Worm (Caenorhabditis elegans) whole organism, L4 larva: ENCODE results near the gene Y46G5A.38.
A peak's percentile ranks its signal among the peaks of the same experiment; 100 is the strongest.

ENCODE experiments used
- D1046.2 ChIP-seq: fragments of 200-800 bp; sonication (Bioruptor generic); IDR thresholded peaks from 2 replicates; pipeline ENCODE4 v1.3.6; 2022; ENCODE audit warnings: missing genetic modification characterization, missing compliant biosample characterization
- F10B5.3 ChIP-seq: sonication (generic microtip); optimal IDR thresholded peaks from 2 replicates; lab custom pipeline; 2016; ENCODE audit warnings: mild to moderate bottlenecking, missing genetic modification characterization, missing compliant biosample characterization
- F37D6.2 ChIP-seq: sonication (generic microtip); optimal IDR thresholded peaks from 2 replicates; lab custom pipeline; 2016; ENCODE audit warnings: mild to moderate bottlenecking, missing genetic modification characterization, missing compliant biosample characterization
- T26A8.4 ChIP-seq: fragments of 200-800 bp; sonication (Bioruptor generic); IDR thresholded peaks from 2 replicates; pipeline ENCODE4 v1.3.6; 2022; ENCODE audit warnings: missing genetic modification characterization, missing compliant biosample characterization
- Y5F2A.4 ChIP-seq: fragments of 200-800 bp; sonication (Bioruptor generic); optimal IDR thresholded peaks from 2 replicates; lab custom pipeline; 2018; ENCODE audit warnings: mild to moderate bottlenecking, missing genetic modification characterization, missing compliant biosample characterization
- ZK337.2 ChIP-seq: fragments of 200-800 bp; sonication (Bioruptor generic); IDR thresholded peaks from 2 replicates; pipeline ENCODE4 v1.3.6; 2022; ENCODE audit warnings: missing genetic modification reagents, missing genetic modification characterization, missing compliant biosample characterization
- ZK546.5 ChIP-seq, 2 experiments: sonication (generic microtip); optimal IDR thresholded peaks; 2 replicates each; lab custom pipeline; 2017; ENCODE audit warnings: missing biosample characterization in 2 of 2, missing genetic modification characterization in 2 of 2
- aha-1 ChIP-seq: fragments of 150-350 bp; peaks from one replicate; lab custom pipeline; 2014; ENCODE audit warnings: missing biosample characterization, missing genetic modification characterization
- attf-4 ChIP-seq: sonication (generic microtip); optimal IDR thresholded peaks from 3 replicates; lab custom pipeline; 2017; ENCODE audit warnings: missing biosample characterization, missing genetic modification characterization
- ceh-20 ChIP-seq: fragments of 200-800 bp; sonication (Bioruptor generic); IDR thresholded peaks from 2 replicates; pipeline ENCODE4 v1.3.6; 2022; ENCODE audit warnings: missing genetic modification reagents, missing genetic modification characterization, missing compliant biosample characterization
- ceh-32 ChIP-seq: sonication (generic microtip); optimal IDR thresholded peaks from 2 replicates; lab custom pipeline; 2016; ENCODE audit warnings: mild to moderate bottlenecking, missing genetic modification characterization, missing compliant biosample characterization; ENCODE audit not compliant: poor library complexity
- ceh-82 ChIP-seq: sonication (generic microtip); optimal IDR thresholded peaks from 2 replicates; lab custom pipeline; 2017; ENCODE audit warnings: missing biosample characterization, missing genetic modification characterization
- ces-1 ChIP-seq: fragments of 150-350 bp; sonication (generic microtip); optimal IDR thresholded peaks from 4 replicates; lab custom pipeline; 2014; ENCODE audit warnings: missing biosample characterization, missing genetic modification reagents, missing genetic modification characterization
- daf-19 ChIP-seq: fragments of 200-800 bp; sonication (Bioruptor generic); conservative IDR thresholded peaks from 2 replicates; pipeline ENCODE4 v1.3.6; 2022; ENCODE audit warnings: missing genetic modification characterization, missing compliant biosample characterization
- daf-8 ChIP-seq: fragments of 200-800 bp; sonication (Bioruptor generic); IDR thresholded peaks from 2 replicates; pipeline ENCODE4 v1.3.6; 2022; ENCODE audit warnings: missing genetic modification characterization, missing compliant biosample characterization
- dmd-8 ChIP-seq: fragments of 200-800 bp; sonication (Bioruptor generic); IDR thresholded peaks from 2 replicates; pipeline ENCODE4 v1.3.6; 2022; ENCODE audit warnings: missing genetic modification characterization, missing compliant biosample characterization
- dmd-9 ChIP-seq: fragments of 200-800 bp; sonication (Bioruptor generic); IDR thresholded peaks from 2 replicates; pipeline ENCODE4 v1.3.6; 2022; ENCODE audit warnings: missing genetic modification reagents, missing genetic modification characterization, missing compliant biosample characterization
- egl-27 ChIP-seq: sonication (generic microtip); optimal IDR thresholded peaks from 3 replicates; lab custom pipeline; 2017; ENCODE audit warnings: missing biosample characterization, missing genetic modification reagents, missing genetic modification characterization
- fkh-10 ChIP-seq: fragments of 150-350 bp; optimal IDR thresholded peaks from 2 replicates; lab custom pipeline; 2014; ENCODE audit warnings: missing biosample characterization, missing genetic modification reagents, missing genetic modification characterization
- fos-1 ChIP-seq: fragments of 150-350 bp; optimal IDR thresholded peaks from 2 replicates; lab custom pipeline; 2014; ENCODE audit warnings: missing biosample characterization, missing genetic modification characterization
- gei-8 ChIP-seq: fragments of 200-800 bp; sonication (Bioruptor generic); optimal IDR thresholded peaks from 2 replicates; lab custom pipeline; 2018; ENCODE audit warnings: mild to moderate bottlenecking, missing genetic modification characterization, missing compliant biosample characterization
- hif-1 ChIP-seq, 2 experiments: sonication (generic microtip); optimal IDR thresholded peaks; 2 replicates each; lab custom pipeline; 2016 to 2017; ENCODE audit warnings: missing compliant biosample characterization in 2 of 2, missing genetic modification characterization in 2 of 2, missing genetic modification reagents in 2 of 2, missing genotype in 2 of 2, mild to moderate bottlenecking in 1 of 2
- hlh-11 ChIP-seq: fragments of 200-800 bp; sonication (Bioruptor generic); optimal IDR thresholded peaks from 2 replicates; lab custom pipeline; 2018; ENCODE audit warnings: mild to moderate bottlenecking, missing genetic modification characterization, missing compliant biosample characterization
- hmg-1.1 ChIP-seq: fragments of 200-800 bp; sonication (Bioruptor generic); IDR thresholded peaks from 2 replicates; pipeline ENCODE4 v1.3.6; 2022; ENCODE audit warnings: missing genetic modification reagents, missing genetic modification characterization, missing compliant biosample characterization
- jun-1 ChIP-seq: fragments of 150-350 bp; optimal IDR thresholded peaks from 2 replicates; lab custom pipeline; 2014; ENCODE audit warnings: missing biosample characterization, missing genetic modification reagents, missing genetic modification characterization
- lin-13 ChIP-seq: fragments of 150-350 bp; optimal IDR thresholded peaks from 2 replicates; lab custom pipeline; 2014; ENCODE audit warnings: missing biosample characterization, missing genetic modification reagents, missing genetic modification characterization
- lin-15B ChIP-seq: fragments of 150-350 bp; sonication (generic microtip); optimal IDR thresholded peaks from 3 replicates; lab custom pipeline; 2014; ENCODE audit warnings: missing biosample characterization, missing genetic modification characterization
- lin-39 ChIP-seq: fragments of 150-350 bp; optimal IDR thresholded peaks from 2 replicates; lab custom pipeline; 2014; ENCODE audit warnings: missing biosample characterization, missing genetic modification reagents, missing genetic modification characterization
- lir-3 ChIP-seq: sonication (generic microtip); optimal IDR thresholded peaks from 2 replicates; lab custom pipeline; 2016; ENCODE audit warnings: mild to moderate bottlenecking, missing genetic modification characterization, missing compliant biosample characterization
- madf-5 ChIP-seq, 2 experiments: fragments of 200-800 bp; sonication (Bioruptor generic); IDR thresholded peaks; 2 replicates each; pipeline ENCODE4 v1.3.6; 2022; ENCODE audit warnings: missing compliant biosample characterization in 2 of 2, missing genetic modification characterization in 2 of 2
- mxl-2 ChIP-seq: fragments of 200-800 bp; sonication (Bioruptor generic); conservative IDR thresholded peaks from 2 replicates; pipeline ENCODE4 v1.3.6; 2022; ENCODE audit warnings: missing genetic modification reagents, missing genetic modification characterization, missing compliant biosample characterization
- mxl-3 ChIP-seq: fragments of 200-800 bp; sonication (Bioruptor generic); optimal IDR thresholded peaks from 2 replicates; lab custom pipeline; 2018; ENCODE audit warnings: mild to moderate bottlenecking, missing genetic modification characterization, missing compliant biosample characterization
- nhr-10 ChIP-seq: fragments of 150-350 bp; optimal IDR thresholded peaks from 2 replicates; lab custom pipeline; 2014; ENCODE audit warnings: missing biosample characterization, missing genetic modification characterization
- nhr-237 ChIP-seq: sonication (generic microtip); optimal IDR thresholded peaks from 2 replicates; lab custom pipeline; 2017; ENCODE audit warnings: missing biosample characterization, missing genetic modification characterization
- nhr-41 ChIP-seq: fragments of 200-800 bp; sonication (Bioruptor generic); IDR thresholded peaks from 2 replicates; pipeline ENCODE4 v1.3.6; 2022; ENCODE audit warnings: missing genetic modification reagents, missing genetic modification characterization, missing compliant biosample characterization
- nhr-42 ChIP-seq: fragments of 200-800 bp; sonication (Bioruptor generic); IDR thresholded peaks from 2 replicates; pipeline ENCODE4 v1.3.6; 2022; ENCODE audit warnings: missing genetic modification characterization, missing compliant biosample characterization
- nhr-6 ChIP-seq: fragments of 150-350 bp; optimal IDR thresholded peaks from 2 replicates; lab custom pipeline; 2014; ENCODE audit warnings: missing biosample characterization, missing genetic modification characterization
- pha-4 ChIP-seq, 2 experiments: fragments of 150-350 bp in 1 of 2; fragments of 200-800 bp in 1 of 2; sonication (Bioruptor generic) in 1 of 2; IDR thresholded peaks in 1 of 2; optimal IDR thresholded peaks in 1 of 2; 2 replicates each; pipeline versions ENCODE4 v1.3.6 to Lab custom; 2014 to 2022; ENCODE audit warnings: missing genetic modification characterization in 2 of 2, missing genetic modification reagents in 2 of 2, missing biosample characterization in 1 of 2, missing compliant biosample characterization in 1 of 2
- rbr-2 ChIP-seq: sonication (generic microtip); optimal IDR thresholded peaks from 2 replicates; lab custom pipeline; 2016; ENCODE audit warnings: missing genotype, missing genetic modification characterization, missing compliant biosample characterization
- saeg-2 ChIP-seq: fragments of 200-800 bp; sonication (Bioruptor generic); IDR thresholded peaks from 2 replicates; pipeline ENCODE4 v1.3.6; 2022; ENCODE audit warnings: missing genetic modification reagents, missing genetic modification characterization, missing compliant biosample characterization
- skn-1 ChIP-seq: fragments of 150-350 bp; optimal IDR thresholded peaks from 2 replicates; lab custom pipeline; 2014; ENCODE audit warnings: missing biosample characterization, missing genetic modification characterization
- snpc-4 ChIP-seq: fragments of 150-350 bp; optimal IDR thresholded peaks from 2 replicates; lab custom pipeline; 2014; ENCODE audit warnings: missing biosample characterization, missing genetic modification characterization
- spr-1 ChIP-seq: sonication (generic microtip); optimal IDR thresholded peaks from 2 replicates; lab custom pipeline; 2016; ENCODE audit warnings: mild to moderate bottlenecking, missing genetic modification characterization, missing compliant biosample characterization
- spr-3 ChIP-seq: fragments of 200-800 bp; sonication (Bioruptor generic); optimal IDR thresholded peaks from 2 replicates; lab custom pipeline; 2018; ENCODE audit warnings: mild to moderate bottlenecking, missing genetic modification characterization, missing compliant biosample characterization
- tag-97 ChIP-seq: fragments of 200-800 bp; sonication (Bioruptor generic); IDR thresholded peaks from 2 replicates; pipeline ENCODE4 v1.3.6; 2022; ENCODE audit warnings: missing genetic modification characterization, missing compliant biosample characterization
- tra-1 ChIP-seq: fragments of 200-800 bp; sonication (Bioruptor generic); IDR thresholded peaks from 2 replicates; pipeline ENCODE4 v1.3.6; 2022; ENCODE audit warnings: missing genetic modification reagents, missing genetic modification characterization, missing compliant biosample characterization
- unc-130 ChIP-seq: sonication (generic microtip); optimal IDR thresholded peaks from 2 replicates; lab custom pipeline; 2016; ENCODE audit warnings: missing genetic modification reagents, missing genetic modification characterization, missing compliant biosample characterization
- unc-62 ChIP-seq, 3 experiments: fragments of 150-350 bp in 1 of 3; sonication (generic microtip); optimal IDR thresholded peaks in 2 of 3; peaks in 1 of 3; 1 replicate in 1 of 3; 2 replicates in 2 of 3; lab custom pipeline; 2014 to 2017; ENCODE audit warnings: missing biosample characterization in 3 of 3, missing genetic modification characterization in 3 of 3, missing genetic modification reagents in 3 of 3, missing genotype in 1 of 3
- vab-7 ChIP-seq: fragments of 200-800 bp; sonication (Bioruptor generic); IDR thresholded peaks from 2 replicates; pipeline ENCODE4 v1.3.6; 2022; ENCODE audit warnings: missing genetic modification reagents, missing genetic modification characterization, missing compliant biosample characterization
- zfp-2 ChIP-seq: sonication (generic microtip); optimal IDR thresholded peaks from 2 replicates; lab custom pipeline; 2016; ENCODE audit warnings: mild to moderate bottlenecking, missing genetic modification characterization, missing compliant biosample characterization
- ztf-11 ChIP-seq: fragments of 150-350 bp; optimal IDR thresholded peaks from 2 replicates; lab custom pipeline; 2014; ENCODE audit warnings: missing biosample characterization, missing genetic modification characterization
- ztf-7 ChIP-seq: fragments of 150-350 bp; optimal IDR thresholded peaks from 2 replicates; lab custom pipeline; 2014; ENCODE audit warnings: missing biosample characterization, missing genetic modification characterization

Gene Y46G5A.38

ce11 chrII:12797211-12797794 lies 29.5 kb upstream of the Y46G5A.38 start:
- TF ChIP-seq nhr-41 (GFP tag; lab: Robert Waterston, UW) (no peak), ceh-20 (no peak), daf-8 (no peak), egl-27 (tag; lab: Kevin White, UChicago) (no peak), hlh-11 (peak; percentile 61), rbr-2 (tag; lab: Kevin White, UChicago) (no peak), daf-19 (GFP tag; lab: Robert Waterston, UW) (no peak), lin-39 (no peak), ztf-7 (no peak), fos-1 (tag; lab: Kevin White, UChicago) (no peak), tag-97 (GFP tag; lab: Robert Waterston, UW) (no peak), tra-1 (GFP tag; lab: Robert Waterston, UW) (0 out of 2 replicates have a peak, but pooled peaks have one; percentile 11), lin-15B (tag; lab: Kevin White, UChicago) (no peak), aha-1 (tag; lab: Kevin White, UChicago) (no peak), ZK546.5 (tag; optimal IDR thresholded peaks at IDR 0.05; lab: Kevin White, UChicago) (no peak), skn-1 (tag; lab: Kevin White, UChicago) (no peak), F37D6.2 (no peak), T26A8.4 (GFP tag; lab: Robert Waterston, UW) (no peak), unc-62 (GFP tag; optimal IDR thresholded peaks at IDR 0.05 in 1 of 2; lab: Kevin White, UChicago) (peak in 1 of 2 experiments; percentile 53), unc-62 (tag; optimal IDR thresholded peaks at IDR 0.05; lab: Kevin White, UChicago) (no peak), Y5F2A.4 (GFP tag; lab: Kevin White, UChicago) (no peak), ces-1 (GFP tag; lab: Kevin White, UChicago) (no peak), spr-3 (GFP tag; lab: Kevin White, UChicago) (no peak), ceh-32 (no peak), ZK337.2 (GFP tag; lab: Robert Waterston, UW) (no peak), nhr-237 (tag; lab: Kevin White, UChicago) (no peak), attf-4 (tag; lab: Kevin White, UChicago) (no peak), fkh-10 (GFP tag; lab: Kevin White, UChicago) (no peak), ztf-11 (tag; lab: Kevin White, UChicago) (no peak), nhr-10 (tag; lab: Kevin White, UChicago) (no peak), pha-4 (GFP tag; IDR thresholded peaks at IDR 0.05; lab: Robert Waterston, UW) (no peak), pha-4 (tag; optimal IDR thresholded peaks at IDR 0.05; lab: Kevin White, UChicago) (no peak), unc-130 (GFP tag; lab: Kevin White, UChicago) (no peak), mxl-2 (GFP tag; lab: Robert Waterston, UW) (no peak), zfp-2 (tag; lab: Kevin White, UChicago) (no peak), snpc-4 (no peak), dmd-9 (no peak), jun-1 (tag; lab: Kevin White, UChicago) (no peak), dmd-8 (GFP tag; lab: Robert Waterston, UW) (no peak), lir-3 (no peak), hmg-1.1 (GFP tag; lab: Robert Waterston, UW) (no peak; the same call in 1 of the 2 replicates), ceh-82 (no peak), mxl-3 (GFP tag; lab: Kevin White, UChicago) (peak; percentile 53), spr-1 (tag; lab: Kevin White, UChicago) (no peak), vab-7 (GFP tag; lab: Robert Waterston, UW) (no peak), F10B5.3 (no peak), hif-1 (tag; optimal IDR thresholded peaks at IDR 0.05; lab: Kevin White, UChicago) (no peak), nhr-42 (no peak), D1046.2 (GFP tag; lab: Robert Waterston, UW) (no peak), nhr-6 (tag; lab: Kevin White, UChicago) (no peak), saeg-2 (GFP tag; lab: Robert Waterston, UW) (no peak), madf-5 (GFP tag; IDR thresholded peaks at IDR 0.05; lab: Robert Waterston, UW) (no peak), lin-13 (GFP tag; lab: Kevin White, UChicago) (no peak), gei-8 (GFP tag; lab: Kevin White, UChicago) (no peak)
